Fruit fly (Drosophila melanogaster): ENCODE measurements around the gene CG15548.
A peak's percentile ranks its signal among the peaks of the same experiment; 100 is the strongest.

Gene CG15548

DNA sequence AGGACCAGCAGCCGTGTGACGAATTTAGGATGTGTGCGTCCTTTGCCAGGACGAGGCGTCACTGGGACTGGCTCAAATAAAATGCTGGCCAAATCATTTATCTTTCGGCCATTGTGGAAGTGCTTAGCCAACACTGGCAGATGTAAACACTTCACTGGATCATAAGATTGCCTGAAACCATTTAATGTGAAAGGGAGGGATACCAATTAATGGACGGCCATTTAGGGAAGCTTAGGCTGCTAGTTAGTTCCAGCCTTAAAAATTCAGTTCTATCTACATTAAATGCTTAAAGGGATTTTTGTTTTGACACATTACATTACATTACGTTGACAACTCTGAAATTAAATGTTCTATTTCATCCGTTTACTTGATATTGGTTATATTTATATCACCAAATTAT lies at the start of gene CG15548:
TSS of gene CG15548 (plus strand) at position 301 of the 400 bp plus-strand sequence.
- TF ChIP-seq Crg-1 (GFP tag; optimal IDR thresholded peaks at IDR 0.05) (no peak), CG7045 (GFP tag; optimal IDR thresholded peaks at IDR 0.05) (no peak), CG11617 (GFP tag; optimal IDR thresholded peaks at IDR 0.05) (no peak), toe (GFP tag; optimal IDR thresholded peaks at IDR 0.05) (no peak), CG7101 (tag; optimal IDR thresholded peaks at IDR 0.05) (no peak), cic (GFP tag; optimal IDR thresholded peaks at IDR 0.05) (no peak), Clk (GFP tag; optimal IDR thresholded peaks at IDR 0.05) (no peak), Mnt (GFP tag; optimal IDR thresholded peaks at IDR 0.05) (no peak), bab1 (GFP tag; optimal IDR thresholded peaks at IDR 0.05) (no peak), CG5204 (GFP tag; optimal IDR thresholded peaks at IDR 0.05) (no peak), cnc (optimal IDR thresholded peaks at IDR 0.05) (no peak), tj (GFP tag; optimal IDR thresholded peaks at IDR 0.05) (no peak), pad (GFP tag; optimal IDR thresholded peaks at IDR 0.05) (no peak), CG33017 (tag; optimal IDR thresholded peaks at IDR 0.05) (no peak), CG14711 (tag; optimal IDR thresholded peaks at IDR 0.05) (no peak), Hr96 (GFP tag; optimal IDR thresholded peaks at IDR 0.05) (no peak), CG12768 (GFP tag; optimal IDR thresholded peaks at IDR 0.05) (no peak)

DNA sequence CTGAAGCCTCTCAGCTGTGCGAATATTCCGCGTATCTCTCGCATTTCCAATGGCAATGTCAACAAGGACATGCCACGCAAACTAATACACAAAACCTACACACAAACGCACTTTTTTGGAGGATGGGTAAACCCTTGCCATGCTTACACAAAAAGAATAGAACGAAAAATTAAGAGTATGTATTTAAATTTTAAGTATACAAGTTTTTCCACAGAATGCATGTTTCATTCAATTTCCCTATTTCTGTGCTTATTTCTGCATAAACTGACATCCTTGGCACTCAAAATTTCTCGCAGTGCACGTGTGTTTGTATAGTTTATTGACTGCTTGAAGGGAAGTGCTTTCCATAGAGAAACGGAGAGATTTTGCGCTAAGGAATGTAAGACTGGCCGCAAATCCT lies 49.7 kb upstream of the CG15548 start:
- TF ChIP-seq CG5204 (GFP tag; optimal IDR thresholded peaks at IDR 0.05), result no peak
- no peak for TF ChIP-seq cnc (optimal IDR thresholded peaks at IDR 0.05)
- no peak for TF ChIP-seq Hr96 (GFP tag; optimal IDR thresholded peaks at IDR 0.05)
- no peak for TF ChIP-seq ovo (GFP tag; optimal IDR thresholded peaks at IDR 0.05)
- TF ChIP-seq CG14711 (tag; optimal IDR thresholded peaks at IDR 0.05), result no peak
- no peak for TF ChIP-seq CG33017 (tag; optimal IDR thresholded peaks at IDR 0.05)
- TF ChIP-seq CG12768 (GFP tag; optimal IDR thresholded peaks at IDR 0.05), result no peak
- TF ChIP-seq CG7045 (GFP tag; optimal IDR thresholded peaks at IDR 0.05), result no peak

DNA sequence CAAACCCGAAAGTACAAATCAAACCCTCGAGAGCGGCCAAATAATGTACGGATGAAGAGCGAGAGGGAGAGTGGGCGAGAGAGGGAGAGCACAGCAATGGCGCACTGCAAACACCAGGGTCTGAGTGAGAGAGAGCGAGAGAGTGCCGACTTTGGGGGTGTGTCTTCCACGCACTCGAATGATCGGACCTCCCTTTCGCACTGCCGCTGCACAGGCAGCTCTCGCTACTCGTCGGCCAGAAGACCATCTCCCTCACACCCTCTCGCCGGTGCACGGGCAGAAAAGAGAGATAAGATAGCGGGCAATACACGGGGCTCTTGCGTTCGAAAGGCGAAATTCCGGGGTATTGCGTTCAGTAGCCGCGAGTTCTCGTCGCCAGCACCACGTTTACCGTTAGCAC lies 47.1 kb upstream of the CG15548 start, which contains the start of gene Ptx1:
TSS of gene Ptx1 (plus strand) at position 353 of the 400 bp plus-strand sequence.
- TF ChIP-seq Mnt (GFP tag; optimal IDR thresholded peaks at IDR 0.05) (peak; percentile 29), pad (GFP tag; optimal IDR thresholded peaks at IDR 0.05) (peak; percentile 65), toe (GFP tag; optimal IDR thresholded peaks at IDR 0.05) (peak; percentile 1), CG33017 (tag; optimal IDR thresholded peaks at IDR 0.05) (no peak)

DNA sequence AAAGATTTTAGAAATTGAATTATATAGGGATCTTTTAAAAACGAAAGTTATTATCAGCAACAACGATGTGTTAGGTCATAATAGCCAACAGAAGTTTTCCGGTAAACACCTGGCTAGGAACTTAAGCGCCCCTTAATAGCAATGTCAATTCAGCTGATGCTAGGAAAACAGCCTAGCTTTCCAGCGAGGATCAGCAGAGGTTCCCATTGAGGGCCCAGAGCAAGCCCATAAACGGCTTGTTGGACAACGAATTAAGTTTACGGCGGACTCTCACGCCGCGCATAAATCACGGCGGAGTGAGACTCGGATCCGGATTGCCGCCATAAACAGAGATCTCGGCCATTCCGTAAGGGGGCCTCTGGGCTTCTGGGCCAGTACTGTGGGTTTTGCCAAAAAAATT lies 45.8 kb upstream of the CG15548 start:
- TF ChIP-seq CG7045 (GFP tag; optimal IDR thresholded peaks at IDR 0.05) (peak; percentile 62), CG12768 (GFP tag; optimal IDR thresholded peaks at IDR 0.05) (peak; percentile 37), CG7101 (tag; optimal IDR thresholded peaks at IDR 0.05) (peak; percentile 38), CG14711 (tag; optimal IDR thresholded peaks at IDR 0.05) (no peak), cnc (optimal IDR thresholded peaks at IDR 0.05) (no peak), CG11617 (GFP tag; optimal IDR thresholded peaks at IDR 0.05) (peak; percentile 39), cic (GFP tag; optimal IDR thresholded peaks at IDR 0.05) (peak; percentile 54), Hr96 (GFP tag; optimal IDR thresholded peaks at IDR 0.05) (no peak), CG33017 (tag; optimal IDR thresholded peaks at IDR 0.05) (peak; percentile 29)

DNA sequence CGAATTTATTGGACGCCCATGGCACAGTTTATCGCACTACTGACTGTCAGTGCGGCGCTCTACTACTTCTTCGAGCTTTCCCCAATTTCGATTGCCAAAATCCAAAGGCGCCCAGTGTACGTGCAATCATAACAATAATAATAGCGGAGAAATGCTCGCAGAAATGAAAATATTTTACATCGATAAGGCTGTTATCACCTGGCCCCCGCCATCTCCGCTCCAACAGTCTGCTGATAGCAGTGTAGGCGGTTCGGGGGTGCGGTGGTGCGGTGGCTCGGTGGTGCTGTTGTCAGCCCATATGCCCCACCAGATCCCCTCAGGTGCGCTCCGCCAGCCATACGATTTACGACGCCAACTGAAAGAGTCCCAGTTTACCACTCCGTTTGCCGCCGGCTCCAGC lies 44.3 kb upstream of the CG15548 start:
- TF ChIP-seq tj (GFP tag; optimal IDR thresholded peaks at IDR 0.05) (peak; percentile 13), cnc (optimal IDR thresholded peaks at IDR 0.05) (no peak), Clk (GFP tag; optimal IDR thresholded peaks at IDR 0.05) (peak; percentile 28), bab1 (GFP tag; optimal IDR thresholded peaks at IDR 0.05) (no peak), Mnt (GFP tag; optimal IDR thresholded peaks at IDR 0.05) (no peak), CG7101 (tag; optimal IDR thresholded peaks at IDR 0.05) (no peak), CG14711 (tag; optimal IDR thresholded peaks at IDR 0.05) (no peak), Crg-1 (GFP tag; optimal IDR thresholded peaks at IDR 0.05) (no peak), CG33017 (tag; optimal IDR thresholded peaks at IDR 0.05) (no peak), CG1620 (GFP tag; optimal IDR thresholded peaks at IDR 0.05) (no peak), Hr96 (GFP tag; optimal IDR thresholded peaks at IDR 0.05) (peak; percentile 5), CG11617 (GFP tag; optimal IDR thresholded peaks at IDR 0.05) (peak; percentile 28), toe (GFP tag; optimal IDR thresholded peaks at IDR 0.05) (no peak), CG7045 (GFP tag; optimal IDR thresholded peaks at IDR 0.05) (no peak), CG12768 (GFP tag; optimal IDR thresholded peaks at IDR 0.05) (no peak), kay (GFP tag; ENCODE audit: borderline replicate concordance) (no peak), CG5204 (GFP tag; optimal IDR thresholded peaks at IDR 0.05) (no peak), pad (GFP tag; optimal IDR thresholded peaks at IDR 0.05) (peak; percentile 14), ovo (GFP tag; optimal IDR thresholded peaks at IDR 0.05) (no peak), cic (GFP tag; optimal IDR thresholded peaks at IDR 0.05) (no peak)

DNA sequence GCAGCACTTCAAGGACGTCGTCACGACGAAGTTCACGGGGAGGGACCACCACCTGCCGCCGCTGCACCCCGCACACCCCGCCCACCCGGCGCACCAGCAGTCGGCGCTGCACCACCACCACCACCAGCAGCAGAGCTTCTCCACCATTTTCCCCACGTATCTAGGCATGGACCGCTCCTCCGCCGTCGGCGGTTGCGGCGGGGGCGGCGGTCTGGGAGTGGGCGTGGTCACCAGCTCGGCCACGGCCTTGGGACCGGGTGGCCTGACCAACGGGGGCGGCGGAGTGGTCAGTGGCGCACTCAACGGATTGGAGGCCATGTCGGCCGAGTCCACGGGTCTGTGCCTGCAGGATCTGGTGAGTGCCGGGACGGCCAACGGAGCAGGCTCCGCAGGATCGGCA lies 43.5 kb upstream of the CG15548 start:
- TF ChIP-seq CG7101 (tag; optimal IDR thresholded peaks at IDR 0.05), result no peak
- TF ChIP-seq Mnt (GFP tag; optimal IDR thresholded peaks at IDR 0.05), result no peak
- TF ChIP-seq bab1 (GFP tag; optimal IDR thresholded peaks at IDR 0.05), result no peak
- no peak for TF ChIP-seq cic (GFP tag; optimal IDR thresholded peaks at IDR 0.05)
- no peak for TF ChIP-seq Hr96 (GFP tag; optimal IDR thresholded peaks at IDR 0.05)
- TF ChIP-seq CG11617 (GFP tag; optimal IDR thresholded peaks at IDR 0.05), result no peak
- no peak for TF ChIP-seq CG33017 (tag; optimal IDR thresholded peaks at IDR 0.05)
- TF ChIP-seq kay (GFP tag; ENCODE audit: borderline replicate concordance), result no peak
- TF ChIP-seq CG12768 (GFP tag; optimal IDR thresholded peaks at IDR 0.05), result no peak
- no peak for TF ChIP-seq tj (GFP tag; optimal IDR thresholded peaks at IDR 0.05)
- TF ChIP-seq Crg-1 (GFP tag; optimal IDR thresholded peaks at IDR 0.05), result no peak
- TF ChIP-seq CG5204 (GFP tag; optimal IDR thresholded peaks at IDR 0.05), result no peak
- TF ChIP-seq cnc (optimal IDR thresholded peaks at IDR 0.05), result no peak
- TF ChIP-seq CG1620 (GFP tag; optimal IDR thresholded peaks at IDR 0.05), result no peak
- no peak for TF ChIP-seq CG7045 (GFP tag; optimal IDR thresholded peaks at IDR 0.05)

DNA sequence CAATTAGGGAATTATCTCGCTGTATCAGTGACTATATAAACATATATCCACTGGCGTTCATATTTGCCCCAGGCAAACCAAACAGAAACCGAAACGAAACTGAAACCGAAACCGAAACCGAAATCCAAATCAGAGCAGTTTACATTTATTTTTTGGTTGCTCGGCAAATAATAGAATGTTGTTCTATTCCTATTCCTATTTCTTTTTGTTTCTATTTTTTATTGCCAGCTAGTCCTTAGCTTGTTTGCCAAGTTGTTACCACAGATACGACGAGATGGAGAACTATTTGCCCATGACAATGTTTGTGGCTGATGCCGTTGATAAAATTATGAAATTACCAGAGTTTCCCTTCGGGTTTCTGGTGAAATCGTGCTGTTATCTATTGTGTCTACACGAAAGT lies 40.6 kb upstream of the CG15548 start:
- TF ChIP-seq CG12768 (GFP tag; optimal IDR thresholded peaks at IDR 0.05) (no peak), toe (GFP tag; optimal IDR thresholded peaks at IDR 0.05) (no peak), pad (GFP tag; optimal IDR thresholded peaks at IDR 0.05) (no peak), Hr96 (GFP tag; optimal IDR thresholded peaks at IDR 0.05) (no peak), CG7045 (GFP tag; optimal IDR thresholded peaks at IDR 0.05) (no peak)
